Fruit fly (Drosophila melanogaster) whole organism, embryonic: ENCODE results near the gene RabX6.
A peak's percentile ranks its signal among the peaks of the same experiment; 100 is the strongest.

ENCODE experiments used
- ATbp ChIP-seq: fragments of 200-800 bp; sonication (Bioruptor generic); optimal IDR thresholded peaks from 2 replicates; lab custom pipeline; 2017; ENCODE audit warnings: missing biosample characterization, mild to moderate bottlenecking, missing genetic modification characterization, missing genetic modification reagents
- C15 ChIP-seq: fragments of 200-800 bp; sonication (Bioruptor generic); IDR thresholded peaks from 3 replicates; pipeline ENCODE4 v1.3.6; 2022; ENCODE audit warnings: missing biosample characterization, missing genetic modification characterization
- CG10209 ChIP-seq: fragments of 200-800 bp; sonication (Bioruptor generic); optimal IDR thresholded peaks from 3 replicates; lab custom pipeline; 2017; ENCODE audit warnings: missing biosample characterization, mild to moderate bottlenecking, missing genetic modification characterization, missing genetic modification reagents
- CG11093 ChIP-seq: fragments of 200-800 bp; sonication (Bioruptor generic); IDR thresholded peaks from 3 replicates; pipeline ENCODE4 v1.3.6; 2022; ENCODE audit warnings: missing biosample characterization, missing genetic modification characterization
- CG14441 ChIP-seq: fragments of 200-800 bp; sonication (Bioruptor generic); IDR thresholded peaks from 2 replicates; pipeline ENCODE4 v1.3.6; 2022; ENCODE audit warnings: missing biosample characterization, missing genetic modification characterization
- CG15073 ChIP-seq: fragments of 200-800 bp; sonication (Bioruptor generic); optimal IDR thresholded peaks from 2 replicates; lab custom pipeline; 2016; ENCODE audit warnings: missing biosample characterization, missing genetic modification characterization
- CG15601 ChIP-seq: fragments of 200-800 bp; sonication (Bioruptor generic); optimal IDR thresholded peaks from 3 replicates; lab custom pipeline; 2019; ENCODE audit warnings: missing biosample characterization, mild to moderate bottlenecking, missing genetic modification characterization, moderate library complexity
- CG1647 ChIP-seq: fragments of 200-800 bp; sonication (Bioruptor generic); optimal IDR thresholded peaks from 3 replicates; lab custom pipeline; 2016; ENCODE audit warnings: missing biosample characterization, missing genetic modification characterization
- CG16813 ChIP-seq: fragments of 200-800 bp; sonication (Bioruptor generic); IDR thresholded peaks from 3 replicates; pipeline ENCODE4 v1.3.6; 2022; ENCODE audit warnings: missing biosample characterization, missing genetic modification characterization; ENCODE audit not compliant: partially characterized antibody
- CG17802 ChIP-seq: fragments of 200-800 bp; sonication (Bioruptor generic); optimal IDR thresholded peaks from 2 replicates; lab custom pipeline; 2018; ENCODE audit warnings: missing biosample characterization, mild to moderate bottlenecking, missing genetic modification characterization, moderate library complexity
- CG18262 ChIP-seq: fragments of 200-800 bp; optimal IDR thresholded peaks from 3 replicates; lab custom pipeline; 2019; ENCODE audit warnings: missing biosample characterization, mild to moderate bottlenecking, missing genetic modification characterization, moderate library complexity
- CG18476 ChIP-seq: fragments of 200-800 bp; sonication (Bioruptor generic); optimal IDR thresholded peaks from 2 replicates; lab custom pipeline; 2016; ENCODE audit warnings: missing biosample characterization, mild to moderate bottlenecking, missing genetic modification characterization
- CG4360 ChIP-seq: fragments of 200-800 bp; sonication (Bioruptor generic); IDR thresholded peaks from 2 replicates; pipeline ENCODE4 v1.3.6; 2022; ENCODE audit warnings: missing biosample characterization, missing genetic modification characterization
- CG4707 ChIP-seq: fragments of 200-800 bp; sonication (Bioruptor generic); optimal IDR thresholded peaks from 2 replicates; lab custom pipeline; 2018; ENCODE audit warnings: missing biosample characterization, mild to moderate bottlenecking, missing genetic modification characterization, moderate library complexity
- CG4820 ChIP-seq: fragments of 200-800 bp; sonication (Bioruptor generic); optimal IDR thresholded peaks from 3 replicates; lab custom pipeline; 2016; ENCODE audit warnings: missing biosample characterization, missing genetic modification characterization
- CG6254 ChIP-seq: fragments of 200-800 bp; sonication (Bioruptor generic); optimal IDR thresholded peaks from 3 replicates; lab custom pipeline; 2017; ENCODE audit warnings: mild to moderate bottlenecking, missing biosample characterization, missing genetic modification reagents, missing genetic modification characterization
- CG7839 ChIP-seq: fragments of 200-800 bp; sonication (Bioruptor generic); optimal IDR thresholded peaks from 3 replicates; lab custom pipeline; 2018; ENCODE audit warnings: missing biosample characterization, mild to moderate bottlenecking, missing genetic modification characterization, moderate library complexity
- Dad ChIP-seq: fragments of 200-800 bp; sonication (Bioruptor generic); optimal IDR thresholded peaks from 3 replicates; lab custom pipeline; 2016; ENCODE audit warnings: missing biosample characterization, missing genetic modification characterization
- Dek ChIP-seq: fragments of 200-800 bp; sonication (Bioruptor generic); optimal IDR thresholded peaks from 3 replicates; lab custom pipeline; 2019; ENCODE audit warnings: missing biosample characterization, mild to moderate bottlenecking, missing genetic modification characterization, moderate library complexity
- Eip74EF ChIP-seq, 2 experiments: fragments of 200-800 bp in 1 of 2; fragments of >200 bp in 1 of 2; sonication (Bioruptor generic) in 1 of 2; optimal IDR thresholded peaks; 2 replicates each; lab custom pipeline; 2017 to 2019; ENCODE audit warnings: missing biosample characterization in 2 of 2, missing genetic modification characterization in 2 of 2, mild to moderate bottlenecking in 1 of 2, moderate library complexity in 1 of 2
- Elba2 ChIP-seq: fragments of 200-800 bp; sonication (Bioruptor generic); optimal IDR thresholded peaks from 3 replicates; lab custom pipeline; 2016; ENCODE audit warnings: missing biosample characterization, missing genetic modification characterization
- GATAe ChIP-seq: fragments of 200-800 bp; sonication (Bioruptor generic); conservative IDR thresholded peaks from 2 replicates; pipeline ENCODE4 v1.3.6; 2022; ENCODE audit warnings: missing biosample characterization, missing genetic modification characterization
- Gsc ChIP-seq: fragments of 200-800 bp; sonication (Bioruptor generic); IDR thresholded peaks from 2 replicates; pipeline ENCODE4 v1.3.6; 2022; ENCODE audit warnings: missing biosample characterization, missing genetic modification characterization
- HmgD ChIP-seq: fragments of 200-800 bp; sonication (Bioruptor generic); optimal IDR thresholded peaks from 3 replicates; lab custom pipeline; 2016; ENCODE audit warnings: missing biosample characterization, missing genetic modification characterization
- NFAT ChIP-seq: fragments of 200-800 bp; sonication (Bioruptor generic); IDR thresholded peaks from 2 replicates; pipeline ENCODE4 v1.3.6; 2022; ENCODE audit warnings: missing biosample characterization, missing genetic modification characterization
- Nf-YA ChIP-seq: fragments of 200-800 bp; sonication (Bioruptor generic); IDR thresholded peaks from 2 replicates; pipeline ENCODE4 v1.3.6; 2022; ENCODE audit warnings: missing biosample characterization, missing genetic modification characterization
- Nf-YB ChIP-seq: fragments of 200-800 bp; sonication (Bioruptor generic); optimal IDR thresholded peaks from 3 replicates; lab custom pipeline; 2019; ENCODE audit warnings: missing biosample characterization, mild to moderate bottlenecking, missing genetic modification characterization, moderate library complexity
- Poxn ChIP-seq: fragments of 200-800 bp; sonication (Bioruptor generic); IDR thresholded peaks from 2 replicates; pipeline ENCODE4 v1.3.6; 2022; ENCODE audit warnings: missing biosample characterization, missing genetic modification characterization
- Ravus ChIP-seq: fragments of 200-800 bp; sonication (Bioruptor generic); IDR thresholded peaks from 2 replicates; pipeline ENCODE4 v1.3.6; 2022; ENCODE audit warnings: missing biosample characterization, missing genetic modification characterization
- Rfx ChIP-seq: fragments of 200-800 bp; sonication (Bioruptor generic); IDR thresholded peaks from 2 replicates; pipeline ENCODE4 v1.3.6; 2022; ENCODE audit warnings: missing biosample characterization, missing genetic modification characterization
- ac ChIP-seq: fragments of 200-800 bp; sonication (Bioruptor generic); optimal IDR thresholded peaks from 3 replicates; lab custom pipeline; 2017; ENCODE audit warnings: missing biosample characterization, mild to moderate bottlenecking, missing genetic modification characterization
- az2 ChIP-seq: fragments of 200-800 bp; sonication (Bioruptor generic); optimal IDR thresholded peaks from 3 replicates; lab custom pipeline; 2016; ENCODE audit warnings: missing biosample characterization, missing genetic modification characterization
- chinmo ChIP-seq: fragments of 200-800 bp; sonication (Bioruptor generic); IDR thresholded peaks from 4 replicates; pipeline ENCODE4 v1.3.6; 2022; ENCODE audit warnings: missing biosample characterization, missing genetic modification characterization; ENCODE audit not compliant: partially characterized antibody
- chm ChIP-seq: fragments of 200-800 bp; sonication (Bioruptor generic); IDR thresholded peaks from 2 replicates; pipeline ENCODE4 v1.3.6; 2022; ENCODE audit warnings: missing biosample characterization, missing genetic modification characterization
- emc ChIP-seq: fragments of 200-800 bp; sonication (Bioruptor generic); optimal IDR thresholded peaks from 2 replicates; lab custom pipeline; 2016; ENCODE audit warnings: missing biosample characterization, missing genetic modification characterization
- gce ChIP-seq: fragments of 200-800 bp; sonication (Bioruptor generic); IDR thresholded peaks from 3 replicates; pipeline ENCODE4 v1.3.6; 2022; ENCODE audit warnings: missing biosample characterization, missing genetic modification characterization
- hb ChIP-seq: fragments of 200-800 bp; sonication (Bioruptor generic); IDR thresholded peaks from 3 replicates; pipeline ENCODE4 v1.3.6; 2022; ENCODE audit warnings: missing biosample characterization, missing genetic modification characterization; ENCODE audit not compliant: partially characterized antibody
- hth ChIP-seq: fragments of >200 bp; optimal IDR thresholded peaks from 2 replicates; lab custom pipeline; 2017; ENCODE audit warnings: inconsistent platforms
- luna ChIP-seq: fragments of 200-800 bp; sonication (Bioruptor generic); optimal IDR thresholded peaks from 2 replicates; lab custom pipeline; 2016; ENCODE audit warnings: missing biosample characterization, missing genetic modification characterization
- maf-S ChIP-seq: fragments of 200-800 bp; sonication (Bioruptor generic); optimal IDR thresholded peaks from 2 replicates; lab custom pipeline; 2016; ENCODE audit warnings: missing biosample characterization, missing genetic modification characterization
- nmo ChIP-seq: fragments of 200-800 bp; sonication (Bioruptor generic); optimal IDR thresholded peaks from 2 replicates; lab custom pipeline; 2018; ENCODE audit warnings: missing biosample characterization, mild to moderate bottlenecking, missing genetic modification characterization, moderate library complexity
- sd ChIP-seq: fragments of 200-800 bp; sonication (Bioruptor generic); optimal IDR thresholded peaks from 3 replicates; lab custom pipeline; 2018; ENCODE audit warnings: missing biosample characterization, mild to moderate bottlenecking, missing genetic modification characterization, moderate library complexity
- sens ChIP-seq: fragments of 200-800 bp; sonication (Bioruptor generic); peaks from one replicate; lab custom pipeline; 2016; ENCODE audit warnings: missing biosample characterization, missing genetic modification characterization
- slbo ChIP-seq: fragments of 200-800 bp; sonication (Bioruptor generic); IDR thresholded peaks from 2 replicates; pipeline ENCODE4 v1.3.6; 2022; ENCODE audit warnings: missing biosample characterization, missing genetic modification characterization
- sna ChIP-seq: fragments of 200-800 bp; sonication (Bioruptor generic); IDR thresholded peaks from 2 replicates; pipeline ENCODE4 v1.3.6; 2022; ENCODE audit warnings: missing biosample characterization, missing genetic modification characterization; ENCODE audit not compliant: partially characterized antibody
- ssp ChIP-seq: fragments of 200-800 bp; sonication (Bioruptor generic); IDR thresholded peaks from 2 replicates; pipeline ENCODE4 v1.3.6; 2022; ENCODE audit warnings: missing biosample characterization, missing genetic modification characterization
- sug ChIP-seq: fragments of 200-800 bp; optimal IDR thresholded peaks from 2 replicates; lab custom pipeline; 2019; ENCODE audit warnings: missing biosample characterization, mild to moderate bottlenecking, missing genetic modification characterization, moderate library complexity
- tap ChIP-seq: fragments of 200-800 bp; optimal IDR thresholded peaks from 3 replicates; lab custom pipeline; 2019; ENCODE audit warnings: missing biosample characterization, mild to moderate bottlenecking, missing genetic modification characterization, moderate library complexity
- zen2 ChIP-seq: fragments of 200-800 bp; sonication (Bioruptor generic); IDR thresholded peaks from 3 replicates; pipeline ENCODE4 v1.3.6; 2022; ENCODE audit warnings: missing biosample characterization, missing genetic modification characterization; ENCODE audit not compliant: partially characterized antibody
- zf30C ChIP-seq: fragments of 200-800 bp; sonication (Bioruptor generic); optimal IDR thresholded peaks from 3 replicates; lab custom pipeline; 2018; ENCODE audit warnings: missing biosample characterization, mild to moderate bottlenecking, missing genetic modification characterization

Gene RabX6

dm6 chr3L:642146-642864 lies 48.0 kb upstream of the RabX6 start (continued):
- TF ChIP-seq CG4820 (GFP tag; lab: Kevin White, UChicago) (peak; percentile 5), CG6254 (GFP tag; lab: Kevin White, UChicago) (no peak), nmo (peak; percentile 76), chm (GFP tag; lab: Robert Waterston, UW) (no peak), gce (GFP tag; lab: Robert Waterston, UW) (peak; percentile 64; the same call in 2 of the 3 replicates), tap (tag; lab: Kevin White, UChicago) (peak; percentile 51), Nf-YB (GFP tag; lab: Kevin White, UChicago) (peak; percentile 45), Elba2 (GFP tag; lab: Kevin White, UChicago) (no peak), Gsc (GFP tag; lab: Robert Waterston, UW) (no peak), chinmo (GFP tag; lab: Robert Waterston, UW) (no peak; the same call in 3 of the 4 replicates), sd (tag; lab: Kevin White, UChicago) (peak; percentile 88), ATbp (GFP tag; lab: Kevin White, UChicago) (peak; percentile 42), sna (no peak), Eip74EF (GFP tag; optimal IDR thresholded peaks at IDR 0.05; lab: Kevin White, UChicago) (peak in 1 of 2 experiments; percentile 44), Nf-YA (GFP tag; lab: Robert Waterston, UW) (no peak), CG18476 (peak; percentile 30), Dek (tag; lab: Kevin White, UChicago) (peak; percentile 41), CG16813 (GFP tag; lab: Robert Waterston, UW) (no peak), ssp (GFP tag; lab: Robert Waterston, UW) (0 out of 2 replicates have a peak, but pooled peaks have one; percentile 22), ac (GFP tag; lab: Kevin White, UChicago) (peak; percentile 2), luna (no peak), CG18262 (tag; lab: Kevin White, UChicago) (peak; percentile 80), maf-S (GFP tag; lab: Kevin White, UChicago) (no peak), az2 (GFP tag; lab: Kevin White, UChicago) (peak; percentile 60), sens (GFP tag; lab: Kevin White, UChicago) (peak; percentile 69), CG15073 (GFP tag; lab: Kevin White, UChicago) (no peak), NFAT (GFP tag; lab: Robert Waterston, UW) (no peak), CG11093 (GFP tag; lab: Robert Waterston, UW) (0 out of 3 replicates have a peak, but pooled peaks have one; percentile 19), CG4360 (no peak), CG4707 (no peak), zen2 (GFP tag; lab: Robert Waterston, UW) (no peak), C15 (GFP tag; lab: Robert Waterston, UW) (no peak), GATAe (GFP tag; lab: Robert Waterston, UW) (no peak), CG7839 (tag; lab: Kevin White, UChicago) (peak; percentile 70), hth (lab: Kevin White, UChicago) (no peak), Ravus (no peak), Rfx (GFP tag; lab: Robert Waterston, UW) (peak; percentile 42; the same call in 1 of the 2 replicates), CG14441 (peak; percentile 39; the same call in 1 of the 2 replicates), CG15601 (tag; lab: Kevin White, UChicago) (peak; percentile 49), CG10209 (GFP tag; lab: Kevin White, UChicago) (no peak), CG17802 (tag; lab: Kevin White, UChicago) (no peak), hb (GFP tag; lab: Robert Waterston, UW) (no peak), emc (GFP tag; lab: Kevin White, UChicago) (no peak), zf30C (GFP tag; lab: Kevin White, UChicago) (peak; percentile 84), CG1647 (no peak), Dad (no peak), slbo (GFP tag; lab: Robert Waterston, UW) (peak; percentile 38), sug (tag; lab: Kevin White, UChicago) (no peak), HmgD (GFP tag; lab: Kevin White, UChicago) (no peak), Poxn (GFP tag; lab: Robert Waterston, UW) (no peak)
